Fruit fly (Drosophila melanogaster): Measurements from ENCODE around the gene CG6664.

The CG6664 gene

DNA sequence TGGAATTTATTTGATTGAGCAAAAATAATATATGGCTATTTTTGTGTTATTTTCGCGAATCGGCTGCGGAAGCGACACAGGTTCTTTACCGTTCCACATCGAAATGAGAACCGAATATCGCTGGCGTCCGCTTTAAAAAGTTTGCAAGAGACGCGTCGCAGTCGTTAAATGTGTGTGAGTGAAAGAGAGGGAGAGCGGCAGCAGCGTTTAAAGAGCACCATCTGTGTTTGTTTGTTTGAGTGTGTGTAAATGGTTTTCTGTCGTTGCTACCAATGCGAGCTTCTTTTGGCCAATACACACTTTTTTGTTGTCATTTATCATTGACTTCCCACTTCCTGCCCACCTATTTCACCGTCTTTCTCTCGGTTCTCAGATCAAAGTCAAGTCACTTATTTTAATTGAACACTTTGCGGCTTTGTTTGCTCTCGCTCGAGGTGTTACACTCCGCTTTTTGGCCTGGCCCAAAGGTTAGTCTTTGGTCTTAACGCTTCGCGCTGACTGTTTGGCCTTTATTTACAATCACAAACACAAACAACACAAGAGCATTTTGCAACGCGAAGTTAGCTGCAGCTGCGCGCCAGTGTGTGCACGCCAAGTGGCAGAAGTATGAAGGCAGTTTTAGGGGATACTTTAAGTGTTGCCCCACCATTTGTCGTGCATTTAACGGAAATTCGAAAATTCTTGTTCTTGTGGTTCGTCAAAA lies 3.8 kb downstream of the CG6664 start, which contains the start of gene CG3764 (continued):
- TF ChIP-seq chm (GFP tag; IDR thresholded peaks at IDR 0.05) (peak; percentile 88), Ets97D (GFP tag; optimal IDR thresholded peaks at IDR 0.05) (peak; percentile 98), chif (GFP tag; optimal IDR thresholded peaks at IDR 0.05) (peak; percentile 42 to 59), CG4617 (GFP tag; optimal IDR thresholded peaks at IDR 0.05; ENCODE audit: borderline replicate concordance) (peak; percentile 86), CG13775 (GFP tag; optimal IDR thresholded peaks at IDR 0.05) (peak; percentile 50), CG5953 (GFP tag; IDR thresholded peaks at IDR 0.05) (peak; percentile 39; the same call in 1 of the 2 replicates), Hr3 (GFP tag; optimal IDR thresholded peaks at IDR 0.05) (no peak), en (GFP tag; optimal IDR thresholded peaks at IDR 0.05) (peak; percentile 65), CG10462 (GFP tag; optimal IDR thresholded peaks at IDR 0.05) (peak; percentile 37), CG8944 (GFP tag; optimal IDR thresholded peaks at IDR 0.05) (peak; percentile 50), lola (GFP tag; optimal IDR thresholded peaks at IDR 0.05) (peak in 1 of 3 experiments; percentile 54), Lhr (GFP tag; optimal IDR thresholded peaks at IDR 0.05) (peak; percentile 91), unc-4 (GFP tag; IDR thresholded peaks at IDR 0.05; ENCODE audit: partially characterized antibody) (peak; percentile 35), CG7786 (GFP tag; optimal IDR thresholded peaks at IDR 0.05) (peak; percentile 44), mld (GFP tag; IDR thresholded peaks at IDR 0.05; ENCODE audit: partially characterized antibody) (no peak), CG13624 (GFP tag; optimal IDR thresholded peaks at IDR 0.05) (peak; percentile 59), CG17612 (GFP tag; IDR thresholded peaks at IDR 0.05) (0 out of 2 replicates have a peak, but pooled peaks have one; percentile 17), schlank (tag; optimal IDR thresholded peaks at IDR 0.05) (peak; percentile 78), CG11723 (GFP tag; optimal IDR thresholded peaks at IDR 0.05) (peak; percentile 78), CG14667 (GFP tag; IDR thresholded peaks at IDR 0.05) (no peak), sim (GFP tag; IDR thresholded peaks at IDR 0.05) (no peak), nom (GFP tag; optimal IDR thresholded peaks at IDR 0.05) (peak; percentile 78), eve (GFP tag; optimal IDR thresholded peaks at IDR 0.05) (no peak), gfzf (GFP tag; optimal IDR thresholded peaks at IDR 0.05) (peak; percentile 72), Optix (GFP tag; IDR thresholded peaks at IDR 0.05) (no peak), insv (GFP tag; optimal IDR thresholded peaks at IDR 0.05) (peak in 1 of 2 experiments; percentile 39), Xrp1 (GFP tag; IDR thresholded peaks at IDR 0.05) (peak; percentile 65), CG4707 (GFP tag; optimal IDR thresholded peaks at IDR 0.05) (peak; percentile 86), CG7963 (GFP tag; IDR thresholded peaks at IDR 0.05; ENCODE audit: partially characterized antibody) (no peak), peb (GFP tag; IDR thresholded peaks at IDR 0.05) (no peak), dm (GFP tag; optimal IDR thresholded peaks at IDR 0.05) (peak; percentile 63), CG11560 (tag; IDR thresholded peaks at IDR 0.05) (no peak), jumu (GFP tag; optimal IDR thresholded peaks at IDR 0.05) (peak; percentile 65), oc (tag; optimal IDR thresholded peaks at IDR 0.05) (no peak), Doc3 (GFP tag; IDR thresholded peaks at IDR 0.05; ENCODE audit: partially characterized antibody) (no peak), CG34224 (GFP tag; IDR thresholded peaks at IDR 0.05; ENCODE audit: partially characterized antibody) (no peak), psq (GFP tag; optimal IDR thresholded peaks at IDR 0.05) (no peak), pros (GFP tag; optimal IDR thresholded peaks at IDR 0.05) (peak; percentile 49), kay (GFP tag; optimal IDR thresholded peaks at IDR 0.05) (no peak), CG8388 (GFP tag; optimal IDR thresholded peaks at IDR 0.05) (peak; percentile 64), CG10654 (GFP tag; optimal IDR thresholded peaks at IDR 0.05) (peak; percentile 67), CG1792 (GFP tag; optimal IDR thresholded peaks at IDR 0.05) (peak; percentile 53), CG2889 (GFP tag; IDR thresholded peaks at IDR 0.05) (no peak), h (optimal IDR thresholded peaks at IDR 0.05) (no peak), hth (optimal IDR thresholded peaks at IDR 0.05) (no peak), tin (GFP tag; optimal IDR thresholded peaks at IDR 0.05) (peak; percentile 51), gsb-n (tag; optimal IDR thresholded peaks at IDR 0.05) (peak; percentile 44), Atf6 (GFP tag; IDR thresholded peaks at IDR 0.05) (0 out of 2 replicates have a peak, but pooled peaks have one; percentile 53), ap (GFP tag; IDR thresholded peaks at IDR 0.05) (no peak), ERR (GFP tag; optimal IDR thresholded peaks at IDR 0.05) (peak; percentile 74)
